Worm (Caenorhabditis elegans) whole organism, young adult: ENCODE results near the gene btb-20.

ENCODE experiments used
- B0019.2 ChIP-seq: fragments of 200-800 bp; sonication (Bioruptor generic); conservative IDR thresholded peaks from 2 replicates; pipeline ENCODE4 v1.3.6; 2022; ENCODE audit warnings: missing genetic modification reagents, missing genetic modification characterization, missing compliant biosample characterization
- B0035.1 ChIP-seq: sonication (generic microtip); optimal IDR thresholded peaks from 2 replicates; lab custom pipeline; 2016; ENCODE audit warnings: missing genetic modification characterization, mild to moderate bottlenecking, missing compliant biosample characterization, missing genotype, missing genetic modification reagents
- B0261.1 ChIP-seq: sonication (generic microtip); optimal IDR thresholded peaks from 2 replicates; lab custom pipeline; 2016; ENCODE audit warnings: mild to moderate bottlenecking, missing genetic modification characterization, moderate library complexity, missing compliant biosample characterization
- B0336.3 ChIP-seq: fragments of 200-800 bp; sonication (Bioruptor generic); IDR thresholded peaks from 2 replicates; pipeline ENCODE4 v1.3.6; 2022; ENCODE audit warnings: missing genetic modification characterization, missing compliant biosample characterization
- D2030.7 ChIP-seq: fragments of 200-800 bp; sonication (Bioruptor generic); IDR thresholded peaks from 2 replicates; pipeline ENCODE4 v1.3.6; 2022; ENCODE audit warnings: missing genetic modification reagents, missing genetic modification characterization, missing compliant biosample characterization
- F22D6.2 ChIP-seq: sonication (generic microtip); optimal IDR thresholded peaks from 2 replicates; lab custom pipeline; 2016; ENCODE audit warnings: mild to moderate bottlenecking, missing genetic modification characterization, missing compliant biosample characterization
- F49E8.2 ChIP-seq: sonication (generic microtip); optimal IDR thresholded peaks from 3 replicates; lab custom pipeline; 2017; ENCODE audit warnings: missing genetic modification characterization, mild to moderate bottlenecking, missing compliant biosample characterization, antibody characterized with exemption, moderate library complexity; ENCODE audit not compliant: insufficient read depth
- F57A8.1 ChIP-seq: fragments of 200-800 bp; sonication (Bioruptor generic); optimal IDR thresholded peaks from 2 replicates; lab custom pipeline; 2018; ENCODE audit warnings: mild to moderate bottlenecking, missing genetic modification characterization, moderate library complexity, missing compliant biosample characterization
- F57C9.4 ChIP-seq: sonication (generic microtip); optimal IDR thresholded peaks from 2 replicates; lab custom pipeline; 2017; ENCODE audit warnings: mild to moderate bottlenecking, missing genetic modification characterization, missing compliant biosample characterization
- T07F8.4 ChIP-seq: sonication (generic microtip); optimal IDR thresholded peaks from 2 replicates; lab custom pipeline; 2016; ENCODE audit warnings: mild to moderate bottlenecking, missing genetic modification characterization, moderate library complexity, missing compliant biosample characterization
- Y67H2A.10 ChIP-seq: fragments of 200-800 bp; sonication (Bioruptor generic); conservative IDR thresholded peaks from 2 replicates; pipeline ENCODE4 v1.3.6; 2022; ENCODE audit warnings: missing genetic modification reagents, missing genetic modification characterization, missing compliant biosample characterization
- Y95B8A.8 ChIP-seq: fragments of 200-800 bp; sonication (Bioruptor generic); IDR thresholded peaks from 2 replicates; pipeline ENCODE4 v1.3.6; 2022; ENCODE audit warnings: missing genetic modification reagents, missing genetic modification characterization, missing compliant biosample characterization
- atf-7 ChIP-seq: sonication (generic microtip); optimal IDR thresholded peaks from 2 replicates; lab custom pipeline; 2017; ENCODE audit warnings: mild to moderate bottlenecking, missing genetic modification characterization, missing compliant biosample characterization
- athp-1 ChIP-seq: sonication (generic microtip); optimal IDR thresholded peaks from 2 replicates; lab custom pipeline; 2017; ENCODE audit warnings: mild to moderate bottlenecking, missing genetic modification characterization, missing compliant biosample characterization
- bed-2 ChIP-seq: fragments of 200-800 bp; sonication (Bioruptor generic); IDR thresholded peaks from 2 replicates; pipeline ENCODE4 v1.3.6; 2022; ENCODE audit warnings: missing genetic modification reagents, missing genetic modification characterization, missing compliant biosample characterization
- ccch-3 ChIP-seq: fragments of 200-800 bp; sonication (Bioruptor generic); optimal IDR thresholded peaks from 2 replicates; lab custom pipeline; 2018; ENCODE audit warnings: mild to moderate bottlenecking, missing genetic modification characterization, missing compliant biosample characterization
- ceh-100 ChIP-seq: fragments of 200-800 bp; sonication (Bioruptor generic); IDR thresholded peaks from 2 replicates; pipeline ENCODE4 v1.3.6; 2022; ENCODE audit warnings: missing genetic modification reagents, missing genetic modification characterization, missing compliant biosample characterization
- ceh-27 ChIP-seq: fragments of 200-800 bp; sonication (Bioruptor generic); optimal IDR thresholded peaks from 2 replicates; lab custom pipeline; 2018; ENCODE audit warnings: mild to moderate bottlenecking, missing genetic modification characterization, moderate library complexity, missing compliant biosample characterization
- dpl-1 ChIP-seq: fragments of 150-350 bp; optimal IDR thresholded peaks from 2 replicates; lab custom pipeline; 2014; ENCODE audit warnings: missing biosample characterization, missing genetic modification reagents, missing genetic modification characterization
- egrh-3 ChIP-seq: fragments of 200-800 bp; sonication (Bioruptor generic); IDR thresholded peaks from 2 replicates; pipeline ENCODE4 v1.3.6; 2022; ENCODE audit warnings: missing genetic modification reagents, missing genetic modification characterization, missing compliant biosample characterization
- ets-4 ChIP-seq: fragments of 200-800 bp; sonication (Bioruptor generic); optimal IDR thresholded peaks from 2 replicates; lab custom pipeline; 2018; ENCODE audit warnings: mild to moderate bottlenecking, missing genetic modification characterization, missing compliant biosample characterization
- fkh-3 ChIP-seq: sonication (generic microtip); optimal IDR thresholded peaks from 2 replicates; lab custom pipeline; 2016; ENCODE audit warnings: mild to moderate bottlenecking, missing genetic modification characterization, missing compliant biosample characterization
- hmg-20 ChIP-seq: fragments of 200-800 bp; sonication (Bioruptor generic); IDR thresholded peaks from 2 replicates; pipeline ENCODE4 v1.3.6; 2022; ENCODE audit warnings: missing genetic modification reagents, missing genetic modification characterization, missing compliant biosample characterization
- hrde-1 ChIP-seq: sonication (generic microtip); optimal IDR thresholded peaks from 2 replicates; lab custom pipeline; 2016; ENCODE audit warnings: missing genetic modification characterization, mild to moderate bottlenecking, missing compliant biosample characterization, moderate library complexity, missing genotype, missing genetic modification reagents, borderline replicate concordance
- lin-35 ChIP-seq, 3 experiments: fragments of 150-350 bp in 2 of 3; sonication (generic microtip) in 1 of 3; optimal IDR thresholded peaks; 2 replicates each; lab custom pipeline; 2014 to 2018; ENCODE audit warnings: missing biosample characterization in 3 of 3, missing genetic modification characterization in 3 of 3, missing genetic modification reagents in 3 of 3
- lin-40 ChIP-seq: sonication (generic microtip); optimal IDR thresholded peaks from 2 replicates; lab custom pipeline; 2016; ENCODE audit warnings: missing genetic modification characterization, mild to moderate bottlenecking, missing compliant biosample characterization, missing genotype, missing genetic modification reagents
- madf-10 ChIP-seq: sonication (generic microtip); optimal IDR thresholded peaks from 2 replicates; lab custom pipeline; 2016; ENCODE audit warnings: mild to moderate bottlenecking, missing genetic modification characterization, missing compliant biosample characterization
- madf-6 ChIP-seq: fragments of 200-800 bp; sonication (Bioruptor generic); IDR thresholded peaks from 2 replicates; pipeline ENCODE4 v1.3.6; 2022; ENCODE audit warnings: missing genetic modification reagents, missing genetic modification characterization, missing compliant biosample characterization
- mcd-1 ChIP-seq: fragments of 200-800 bp; sonication (Bioruptor generic); IDR thresholded peaks from 2 replicates; pipeline ENCODE4 v1.3.6; 2022; ENCODE audit warnings: missing genetic modification reagents, missing genetic modification characterization, missing compliant biosample characterization
- nfya-1 ChIP-seq: sonication (generic microtip); optimal IDR thresholded peaks from 2 replicates; lab custom pipeline; 2017; ENCODE audit warnings: antibody characterized with exemption, missing compliant biosample characterization, missing genetic modification characterization, borderline replicate concordance; ENCODE audit not compliant: insufficient read depth
- nfya-2 ChIP-seq: fragments of 200-800 bp; sonication (Bioruptor generic); IDR thresholded peaks from 2 replicates; pipeline ENCODE4 v1.3.6; 2022; ENCODE audit warnings: missing genetic modification reagents, missing genetic modification characterization, missing compliant biosample characterization
- nfyb-1 ChIP-seq: fragments of 200-800 bp; sonication (Bioruptor generic); IDR thresholded peaks from 2 replicates; pipeline ENCODE4 v1.3.6; 2022; ENCODE audit warnings: missing genetic modification reagents, missing genetic modification characterization, missing compliant biosample characterization
- nhr-120 ChIP-seq: fragments of 200-800 bp; sonication (Bioruptor generic); IDR thresholded peaks from 2 replicates; pipeline ENCODE4 v1.3.6; 2022; ENCODE audit warnings: missing genetic modification characterization, missing compliant biosample characterization
- nhr-27 ChIP-seq: fragments of 200-800 bp; sonication (Bioruptor generic); optimal IDR thresholded peaks from 2 replicates; lab custom pipeline; 2018; ENCODE audit warnings: mild to moderate bottlenecking, missing genetic modification characterization, moderate library complexity, missing compliant biosample characterization
- nhr-80 ChIP-seq: sonication (generic microtip); optimal IDR thresholded peaks from 2 replicates; lab custom pipeline; 2016; ENCODE audit warnings: missing genetic modification characterization, missing compliant biosample characterization
- snpc-1.1 ChIP-seq: sonication (generic microtip); optimal IDR thresholded peaks from 2 replicates; lab custom pipeline; 2017; ENCODE audit warnings: missing genetic modification characterization, mild to moderate bottlenecking, missing compliant biosample characterization, antibody characterized with exemption, moderate library complexity, missing genotype, missing genetic modification reagents; ENCODE audit not compliant: insufficient read depth
- snpc-4 ChIP-seq, 5 experiments: fragments of 150-350 bp in 1 of 5; sonication (generic microtip) in 4 of 5; optimal IDR thresholded peaks; 2 replicates each; lab custom pipeline; 2014 to 2018; ENCODE audit warnings: missing genetic modification characterization in 5 of 5, missing biosample characterization in 3 of 5, antibody characterized with exemption in 2 of 5, mild to moderate bottlenecking in 2 of 5, missing compliant biosample characterization in 2 of 5, missing genotype in 2 of 5, moderate library complexity in 2 of 5, missing genetic modification reagents in 1 of 5
- somi-1 ChIP-seq: fragments of 200-800 bp; sonication (Bioruptor generic); optimal IDR thresholded peaks from 2 replicates; lab custom pipeline; 2018; ENCODE audit warnings: mild to moderate bottlenecking, missing genetic modification characterization, missing compliant biosample characterization
- sptf-2 ChIP-seq: fragments of 200-800 bp; sonication (Bioruptor generic); optimal IDR thresholded peaks from 2 replicates; lab custom pipeline; 2018; ENCODE audit warnings: mild to moderate bottlenecking, missing genetic modification characterization, missing compliant biosample characterization
- tbp1 ChIP-seq: fragments of 200-800 bp; sonication (Bioruptor generic); optimal IDR thresholded peaks from 2 replicates; lab custom pipeline; 2018; ENCODE audit warnings: mild to moderate bottlenecking, missing genetic modification characterization, missing compliant biosample characterization
- tlf-1 ChIP-seq: fragments of 200-800 bp; sonication (Bioruptor generic); optimal IDR thresholded peaks from 2 replicates; lab custom pipeline; 2018; ENCODE audit warnings: mild to moderate bottlenecking, missing genetic modification characterization, missing compliant biosample characterization
- unc-130 ChIP-seq: sonication (generic microtip); optimal IDR thresholded peaks from 2 replicates; lab custom pipeline; 2016; ENCODE audit warnings: missing genetic modification reagents, missing genetic modification characterization, missing compliant biosample characterization
- unc-62 ChIP-seq: fragments of 150-350 bp; optimal IDR thresholded peaks from 2 replicates; lab custom pipeline; 2014; ENCODE audit warnings: missing biosample characterization, missing genetic modification reagents, missing genetic modification characterization
- zfh-2 ChIP-seq: fragments of 200-800 bp; sonication (Bioruptor generic); conservative IDR thresholded peaks from 2 replicates; pipeline ENCODE4 v1.3.6; 2022; ENCODE audit warnings: missing genetic modification reagents, missing genetic modification characterization, missing compliant biosample characterization
- ztf-22 ChIP-seq: fragments of 200-800 bp; sonication (Bioruptor generic); optimal IDR thresholded peaks from 2 replicates; lab custom pipeline; 2018; ENCODE audit warnings: mild to moderate bottlenecking, missing genetic modification characterization, moderate library complexity, missing compliant biosample characterization
- ztf-25 ChIP-seq: fragments of 200-800 bp; sonication (Bioruptor generic); IDR thresholded peaks from 2 replicates; pipeline ENCODE4 v1.3.6; 2022; ENCODE audit warnings: missing genetic modification reagents, missing genetic modification characterization, missing compliant biosample characterization
- ztf-26 ChIP-seq: sonication (generic microtip); optimal IDR thresholded peaks from 2 replicates; lab custom pipeline; 2017; ENCODE audit warnings: missing genetic modification characterization, missing compliant biosample characterization
- ztf-3 ChIP-seq: fragments of 200-800 bp; sonication (Bioruptor generic); optimal IDR thresholded peaks from 2 replicates; lab custom pipeline; 2018; ENCODE audit warnings: mild to moderate bottlenecking, missing genetic modification characterization, missing compliant biosample characterization

btb-20 gene

ce11 chrII:14488661-14489060, 34.7 kb downstream of the btb-20 start, which contains the start of gene usp-14 (continued):
- TF ChIP-seq athp-1 (tag; lab: Kevin White, UChicago) (no peak), nfya-2 (GFP tag; lab: Robert Waterston, UW) (no peak), ccch-3 (GFP tag; lab: Kevin White, UChicago) (no peak), ztf-3 (GFP tag; lab: Kevin White, UChicago) (no peak), B0035.1 (no peak), nhr-120 (GFP tag; lab: Robert Waterston, UW) (no peak), ets-4 (no peak), B0336.3 (GFP tag; lab: Robert Waterston, UW) (peak; percentile 76; the same call in 1 of the 2 replicates), fkh-3 (tag; lab: Kevin White, UChicago) (no peak), Y95B8A.8 (GFP tag; lab: Robert Waterston, UW) (no peak), bed-2 (GFP tag; lab: Robert Waterston, UW) (no peak), nfya-1 (tag; lab: Kevin White, UChicago) (no peak), ceh-27 (GFP tag; lab: Kevin White, UChicago) (no peak), F57A8.1 (GFP tag; lab: Kevin White, UChicago) (no peak), Y67H2A.10 (GFP tag; lab: Robert Waterston, UW) (no peak), snpc-1.1 (tag; lab: Kevin White, UChicago) (no peak), ztf-22 (no peak), B0019.2 (GFP tag; lab: Robert Waterston, UW) (no peak), atf-7 (tag; lab: Kevin White, UChicago) (no peak), F22D6.2 (tag; lab: Kevin White, UChicago) (no peak), nfyb-1 (GFP tag; lab: Robert Waterston, UW) (peak; percentile 66), sptf-2 (GFP tag; lab: Kevin White, UChicago) (no peak), snpc-4 (GFP tag; optimal IDR thresholded peaks at IDR 0.05; lab: Kevin White, UChicago) (no peak), snpc-4 (tag; optimal IDR thresholded peaks at IDR 0.05; lab: Kevin White, UChicago) (peak in 3 of 4 experiments; percentile 5 to 44 (median 16)), mcd-1 (GFP tag; lab: Robert Waterston, UW) (peak; percentile 78), zfh-2 (GFP tag; lab: Robert Waterston, UW) (no peak), F57C9.4 (tag; lab: Kevin White, UChicago) (no peak), hmg-20 (GFP tag; lab: Robert Waterston, UW) (no peak), ceh-100 (GFP tag; lab: Robert Waterston, UW) (peak; percentile 40; the same call in 1 of the 2 replicates), T07F8.4 (tag; lab: Kevin White, UChicago) (no peak), lin-35 (GFP tag; optimal IDR thresholded peaks at IDR 0.05; lab: Kevin White, UChicago) (peak in 1 of 3 experiments; percentile 81), tlf-1 (GFP tag; lab: Kevin White, UChicago) (peak; percentile 18), nhr-80 (tag; lab: Kevin White, UChicago) (peak; percentile 17), madf-6 (GFP tag; lab: Robert Waterston, UW) (peak; percentile 79), D2030.7 (GFP tag; lab: Robert Waterston, UW) (peak; percentile 44; the same call in 1 of the 2 replicates), F49E8.2 (tag; lab: Kevin White, UChicago) (no peak), B0261.1 (tag; lab: Kevin White, UChicago) (no peak), tbp1 (GFP tag; lab: Kevin White, UChicago) (peak; percentile 49), ztf-26 (tag; lab: Kevin White, UChicago) (no peak), lin-40 (tag; lab: Kevin White, UChicago) (peak; percentile 56), dpl-1 (peak; percentile 53), ztf-25 (no peak), unc-130 (no peak), somi-1 (GFP tag; lab: Kevin White, UChicago) (no peak), unc-62 (GFP tag; lab: Kevin White, UChicago) (no peak), egrh-3 (GFP tag; lab: Robert Waterston, UW) (no peak), madf-10 (tag; lab: Kevin White, UChicago) (no peak), hrde-1 (tag; lab: Kevin White, UChicago) (no peak), nhr-27 (tag; lab: Kevin White, UChicago) (no peak)
